Fruit fly (Drosophila melanogaster) whole organism, prepupa: ENCODE measurements around the gene ATPsynCF6.

ENCODE experiments used
- CG10631 ChIP-seq: fragments of 200-800 bp; sonication (Bioruptor generic); optimal IDR thresholded peaks from 2 replicates; lab custom pipeline; 2016; ENCODE audit warnings: missing biosample characterization, missing genetic modification characterization
- CG10669 ChIP-seq: fragments of 200-800 bp; sonication (Bioruptor generic); optimal IDR thresholded peaks from 3 replicates; lab custom pipeline; 2018; ENCODE audit warnings: missing biosample characterization, mild to moderate bottlenecking, missing genetic modification characterization, moderate library complexity
- CG11762 ChIP-seq: fragments of 200-800 bp; sonication (Bioruptor generic); optimal IDR thresholded peaks from 3 replicates; lab custom pipeline; 2016; ENCODE audit warnings: missing biosample characterization, missing genetic modification characterization; ENCODE audit not compliant: insufficient read depth
- CG11902 ChIP-seq: fragments of 200-800 bp; sonication (Bioruptor generic); optimal IDR thresholded peaks from 3 replicates; lab custom pipeline; 2016; ENCODE audit warnings: missing biosample characterization, missing genetic modification characterization
- CG15336 ChIP-seq: fragments of 200-800 bp; sonication (Bioruptor generic); IDR thresholded peaks from 2 replicates; pipeline ENCODE4 v1.3.6; 2022; ENCODE audit warnings: missing biosample characterization, missing genetic modification characterization
- CG1621 ChIP-seq: fragments of 200-800 bp; sonication (Bioruptor generic); optimal IDR thresholded peaks from 3 replicates; lab custom pipeline; 2018; ENCODE audit warnings: missing biosample characterization, mild to moderate bottlenecking, missing genetic modification characterization
- CG3032 ChIP-seq: fragments of 200-800 bp; optimal IDR thresholded peaks from 2 replicates; lab custom pipeline; 2019; ENCODE audit warnings: missing biosample characterization, mild to moderate bottlenecking, missing genetic modification characterization, moderate library complexity
- CG31627 ChIP-seq: fragments of 200-800 bp; sonication (Bioruptor generic); optimal IDR thresholded peaks from 3 replicates; lab custom pipeline; 2016; ENCODE audit warnings: missing biosample characterization, missing genetic modification characterization
- CG34406 ChIP-seq: fragments of 200-800 bp; sonication (Bioruptor generic); optimal IDR thresholded peaks from 3 replicates; lab custom pipeline; 2016; ENCODE audit warnings: missing biosample characterization, missing genetic modification characterization
- CG3919 ChIP-seq: fragments of 200-800 bp; sonication (Bioruptor generic); optimal IDR thresholded peaks from 3 replicates; lab custom pipeline; 2016; ENCODE audit warnings: missing biosample characterization, missing genetic modification characterization
- CG6163 ChIP-seq: fragments of 200-800 bp; sonication (Bioruptor generic); IDR thresholded peaks from 3 replicates; pipeline ENCODE4 v1.3.6; 2022; ENCODE audit warnings: missing biosample characterization, missing genetic modification characterization
- CG6276 ChIP-seq: fragments of 200-800 bp; sonication (Bioruptor generic); optimal IDR thresholded peaks from 2 replicates; lab custom pipeline; 2017; ENCODE audit warnings: missing biosample characterization, mild to moderate bottlenecking, missing genetic modification characterization
- CG6792 ChIP-seq: fragments of 200-800 bp; sonication (Bioruptor generic); optimal IDR thresholded peaks from 3 replicates; lab custom pipeline; 2016; ENCODE audit warnings: missing biosample characterization, missing genetic modification characterization
- CG6808 ChIP-seq: fragments of 200-800 bp; sonication (Bioruptor generic); optimal IDR thresholded peaks from 3 replicates; lab custom pipeline; 2017; ENCODE audit warnings: missing biosample characterization, missing genetic modification characterization, mild to moderate bottlenecking, moderate library complexity, missing genetic modification reagents
- CG6854 ChIP-seq: fragments of 200-800 bp; sonication (Bioruptor generic); optimal IDR thresholded peaks from 2 replicates; lab custom pipeline; 2017; ENCODE audit warnings: missing biosample characterization, mild to moderate bottlenecking, missing genetic modification characterization
- CG7368 ChIP-seq: fragments of 200-800 bp; sonication (Bioruptor generic); optimal IDR thresholded peaks from 3 replicates; lab custom pipeline; 2016; ENCODE audit warnings: missing biosample characterization, missing genetic modification characterization
- CG8119 ChIP-seq: fragments of 200-800 bp; sonication (Bioruptor generic); IDR thresholded peaks from 3 replicates; pipeline ENCODE4 v1.3.6; 2022; ENCODE audit warnings: missing biosample characterization, missing genetic modification characterization
- CG8319 ChIP-seq: fragments of 200-800 bp; sonication (Bioruptor generic); optimal IDR thresholded peaks from 3 replicates; lab custom pipeline; 2016; ENCODE audit warnings: missing biosample characterization, missing genetic modification characterization
- CG8632 ChIP-seq: fragments of 200-800 bp; sonication (Bioruptor generic); optimal IDR thresholded peaks from 3 replicates; lab custom pipeline; 2016; ENCODE audit warnings: missing biosample characterization, missing genetic modification characterization
- CG9139 ChIP-seq: fragments of 200-800 bp; sonication (Bioruptor generic); optimal IDR thresholded peaks from 3 replicates; lab custom pipeline; 2017; ENCODE audit warnings: missing biosample characterization, mild to moderate bottlenecking, missing genetic modification characterization
- Eip75B ChIP-seq: fragments of 200-800 bp; sonication (Bioruptor generic); optimal IDR thresholded peaks from 3 replicates; lab custom pipeline; 2016; ENCODE audit warnings: missing biosample characterization, missing genetic modification characterization
- Eip78C ChIP-seq: fragments of 200-800 bp; sonication (Bioruptor generic); peaks from one replicate; lab custom pipeline; 2016; ENCODE audit warnings: missing biosample characterization, missing genetic modification characterization
- Eip93F ChIP-seq: fragments of 200-800 bp; sonication (Bioruptor generic); optimal IDR thresholded peaks from 2 replicates; lab custom pipeline; 2016; ENCODE audit warnings: missing biosample characterization, mild to moderate bottlenecking, missing genetic modification characterization
- Ets21C ChIP-seq: fragments of 200-800 bp; sonication (Bioruptor generic); optimal IDR thresholded peaks from 3 replicates; lab custom pipeline; 2016; ENCODE audit warnings: missing biosample characterization, missing genetic modification characterization
- Hr39 ChIP-seq: fragments of 200-800 bp; sonication (Bioruptor generic); optimal IDR thresholded peaks from 2 replicates; lab custom pipeline; 2016; ENCODE audit warnings: missing biosample characterization, missing genetic modification characterization
- Hr4 ChIP-seq: fragments of 200-800 bp; sonication (Bioruptor generic); optimal IDR thresholded peaks from 3 replicates; lab custom pipeline; 2016; ENCODE audit warnings: missing biosample characterization, missing genetic modification characterization
- Lpt ChIP-seq: fragments of 200-800 bp; sonication (Bioruptor generic); optimal IDR thresholded peaks from 3 replicates; lab custom pipeline; 2016; ENCODE audit warnings: missing biosample characterization, missing genetic modification characterization
- OdsH ChIP-seq: fragments of 200-800 bp; sonication (Bioruptor generic); optimal IDR thresholded peaks from 3 replicates; lab custom pipeline; 2016; ENCODE audit warnings: missing biosample characterization, missing genetic modification characterization
- Smox ChIP-seq: fragments of 200-800 bp; sonication (Bioruptor generic); optimal IDR thresholded peaks from 3 replicates; lab custom pipeline; 2016; ENCODE audit warnings: missing biosample characterization, missing genetic modification characterization
- Sox102F ChIP-seq: fragments of 200-800 bp; sonication (Bioruptor generic); optimal IDR thresholded peaks from 2 replicates; lab custom pipeline; 2016; ENCODE audit warnings: missing biosample characterization, mild to moderate bottlenecking, missing genetic modification characterization
- Sox14 ChIP-seq: fragments of 200-800 bp; sonication (Bioruptor generic); optimal IDR thresholded peaks from 3 replicates; lab custom pipeline; 2016; ENCODE audit warnings: missing biosample characterization, missing genetic modification characterization
- Sox15 ChIP-seq: fragments of 200-800 bp; sonication (Bioruptor generic); optimal IDR thresholded peaks from 3 replicates; lab custom pipeline; 2016; ENCODE audit warnings: missing biosample characterization, missing genetic modification characterization
- dsx ChIP-seq: fragments of 200-800 bp; optimal IDR thresholded peaks from 3 replicates; lab custom pipeline; 2019; ENCODE audit warnings: missing biosample characterization, mild to moderate bottlenecking, missing genetic modification characterization, moderate library complexity; ENCODE audit not compliant: poor library complexity, severe bottlenecking
- eg ChIP-seq: fragments of 200-800 bp; sonication (Bioruptor generic); IDR thresholded peaks from 3 replicates; pipeline ENCODE4 v1.3.6; 2022; ENCODE audit warnings: missing biosample characterization, missing genetic modification characterization
- esn ChIP-seq: fragments of 200-800 bp; sonication (Bioruptor generic); optimal IDR thresholded peaks from 2 replicates; lab custom pipeline; 2016; ENCODE audit warnings: missing biosample characterization, mild to moderate bottlenecking, missing genetic modification characterization, moderate library complexity
- fd85E ChIP-seq: fragments of 200-800 bp; sonication (Bioruptor generic); optimal IDR thresholded peaks from 3 replicates; lab custom pipeline; 2016; ENCODE audit warnings: missing biosample characterization, missing genetic modification characterization
- fkh ChIP-seq: fragments of 200-800 bp; sonication (Bioruptor generic); optimal IDR thresholded peaks from 3 replicates; lab custom pipeline; 2017; ENCODE audit warnings: missing biosample characterization, mild to moderate bottlenecking, missing genetic modification characterization, moderate library complexity
- lz ChIP-seq: fragments of 200-800 bp; sonication (Bioruptor generic); optimal IDR thresholded peaks from 3 replicates; lab custom pipeline; 2016; ENCODE audit warnings: missing biosample characterization, missing genetic modification characterization
- net ChIP-seq: fragments of 200-800 bp; sonication (Bioruptor generic); optimal IDR thresholded peaks from 3 replicates; lab custom pipeline; 2016; ENCODE audit warnings: missing biosample characterization, missing genetic modification characterization
- pdm3 ChIP-seq: fragments of 200-800 bp; sonication (Bioruptor generic); optimal IDR thresholded peaks from 3 replicates; lab custom pipeline; 2016; ENCODE audit warnings: missing biosample characterization, missing genetic modification characterization
- salr ChIP-seq, 2 experiments: fragments of 200-800 bp; sonication (Bioruptor generic); optimal IDR thresholded peaks; 3 replicates each; lab custom pipeline; 2016 to 2018; ENCODE audit warnings: missing biosample characterization in 2 of 2, missing genetic modification characterization in 2 of 2, mild to moderate bottlenecking in 1 of 2
- spab ChIP-seq: fragments of 200-800 bp; sonication (Bioruptor generic); optimal IDR thresholded peaks from 2 replicates; lab custom pipeline; 2017; ENCODE audit warnings: missing biosample characterization, mild to moderate bottlenecking, missing genetic modification characterization, missing genetic modification reagents
- ss ChIP-seq, 2 experiments: fragments of 200-800 bp; sonication (Bioruptor generic); optimal IDR thresholded peaks; 2 replicates in 1 of 2; 3 replicates in 1 of 2; lab custom pipeline; 2017 to 2018; ENCODE audit warnings: mild to moderate bottlenecking in 2 of 2, missing biosample characterization in 2 of 2, missing genetic modification characterization in 2 of 2, moderate library complexity in 1 of 2
- svp ChIP-seq: fragments of 200-800 bp; sonication (Bioruptor generic); peaks from one replicate; lab custom pipeline; 2016; ENCODE audit warnings: missing biosample characterization, missing genetic modification characterization
- topi ChIP-seq: fragments of 200-800 bp; sonication (Bioruptor generic); optimal IDR thresholded peaks from 3 replicates; lab custom pipeline; 2016; ENCODE audit warnings: missing biosample characterization, missing genetic modification characterization
- vri ChIP-seq: fragments of 200-800 bp; sonication (Bioruptor generic); optimal IDR thresholded peaks from 3 replicates; lab custom pipeline; 2016; ENCODE audit warnings: missing biosample characterization, mild to moderate bottlenecking, missing genetic modification characterization

The ATPsynCF6 gene

dm6 chr3R:23333334-23334035 lies 22.4 kb downstream of the ATPsynCF6 start (continued):
- TF ChIP-seq Eip78C (GFP tag; lab: Kevin White, UChicago), result peak; percentile 86
- peak; percentile 14 for TF ChIP-seq CG10669 (GFP tag; lab: Kevin White, UChicago)
- peak; percentile 69 for TF ChIP-seq Smox
- peak; percentile 20 for TF ChIP-seq CG8319
- TF ChIP-seq CG3919 (GFP tag; lab: Kevin White, UChicago), result peak; percentile 46
- TF ChIP-seq spab (GFP tag; lab: Kevin White, UChicago), result no peak
- no peak for TF ChIP-seq CG11762 (GFP tag; lab: Kevin White, UChicago)
- peak; percentile 30 for TF ChIP-seq CG11902 (GFP tag; lab: Kevin White, UChicago)
- no peak for TF ChIP-seq CG7368 (GFP tag; lab: Kevin White, UChicago)
- peak; percentile 14; the same call in 1 of the 3 replicates for TF ChIP-seq CG8119 (GFP tag; lab: Robert Waterston, UW)
- no peak for TF ChIP-seq Eip93F
- TF ChIP-seq CG31627 (GFP tag; lab: Kevin White, UChicago), result peak; percentile 62
- peak; percentile 6 for TF ChIP-seq vri (GFP tag; lab: Kevin White, UChicago)
- 0 out of 3 replicates have a peak, but pooled peaks have one; percentile 32 for TF ChIP-seq CG6163

DNA sequence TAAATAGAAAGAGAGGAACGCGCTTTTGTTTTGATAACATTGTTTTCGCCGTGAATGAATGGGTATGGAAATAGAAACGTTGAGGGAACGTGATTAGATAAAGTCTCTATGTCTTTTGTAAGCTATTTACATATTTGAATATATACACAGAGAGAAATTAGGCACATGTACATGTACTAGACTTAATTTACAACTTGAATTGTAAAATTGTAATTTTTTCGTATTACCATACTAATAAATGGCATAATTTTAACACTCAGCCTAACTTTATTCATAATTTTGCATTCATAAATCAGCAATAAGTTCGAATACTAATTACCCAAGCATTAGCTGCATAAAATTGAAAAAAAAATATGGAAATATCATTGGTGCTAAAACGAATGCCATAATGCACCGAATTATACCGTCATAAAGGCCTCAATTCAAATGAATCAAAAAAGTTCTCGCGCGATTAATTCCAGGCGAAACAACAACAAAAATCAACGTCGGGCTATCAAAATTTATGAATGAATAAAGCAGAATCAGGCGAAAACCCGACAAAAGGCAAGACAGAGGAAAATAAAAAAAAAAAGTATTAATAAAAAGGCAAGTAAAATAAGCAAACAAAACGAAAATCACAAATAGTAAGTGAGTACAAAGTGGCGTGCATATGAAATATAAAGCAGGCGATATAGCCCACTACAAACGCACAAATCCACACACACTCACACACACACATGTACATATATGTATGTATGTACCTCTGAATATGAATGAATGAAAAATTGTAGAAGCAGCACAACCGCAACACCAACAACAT lies 23.1 kb downstream of the ATPsynCF6 start:
- TF ChIP-seq Sox15 (GFP tag; lab: Kevin White, UChicago), result no peak
- no peak for TF ChIP-seq CG11902 (GFP tag; lab: Kevin White, UChicago)
- TF ChIP-seq lz, result no peak
- no peak for TF ChIP-seq OdsH (GFP tag; lab: Kevin White, UChicago)
- TF ChIP-seq CG6854 (GFP tag; lab: Kevin White, UChicago), result no peak
- no peak for TF ChIP-seq CG8119 (GFP tag; lab: Robert Waterston, UW)
- TF ChIP-seq spab (GFP tag; lab: Kevin White, UChicago), result no peak
- TF ChIP-seq fkh, result no peak
- TF ChIP-seq CG9139, result no peak
- no peak for TF ChIP-seq CG11762 (GFP tag; lab: Kevin White, UChicago)
- no peak for TF ChIP-seq Ets21C (GFP tag; lab: Kevin White, UChicago)
- TF ChIP-seq salr (GFP tag; optimal IDR thresholded peaks at IDR 0.05; lab: Kevin White, UChicago), result no peak
- TF ChIP-seq Sox14 (GFP tag; lab: Kevin White, UChicago), result no peak
- TF ChIP-seq CG6276 (GFP tag; lab: Kevin White, UChicago), result no peak
- no peak for TF ChIP-seq CG6808
- no peak for TF ChIP-seq svp
- TF ChIP-seq ss (GFP tag; optimal IDR thresholded peaks at IDR 0.05; lab: Kevin White, UChicago), result peak; percentile 4 to 32
- TF ChIP-seq dsx, result peak; percentile 46
- peak; percentile 39 for TF ChIP-seq Eip78C (GFP tag; lab: Kevin White, UChicago)
- TF ChIP-seq Lpt, result no peak
- TF ChIP-seq Hr39, result peak; percentile 21
- TF ChIP-seq net (GFP tag; lab: Kevin White, UChicago), result no peak
- TF ChIP-seq CG3032, result peak; percentile 22
- 0 out of 2 replicates have a peak, but pooled peaks have one; percentile 12 for TF ChIP-seq CG15336 (GFP tag; lab: Robert Waterston, UW)
- no peak for TF ChIP-seq eg (GFP tag; lab: Robert Waterston, UW)
- no peak for TF ChIP-seq CG8632
- no peak for TF ChIP-seq Sox102F
- no peak for TF ChIP-seq CG34406 (GFP tag; lab: Kevin White, UChicago)
- TF ChIP-seq fd85E (GFP tag; lab: Kevin White, UChicago), result no peak
- no peak for TF ChIP-seq CG3919 (GFP tag; lab: Kevin White, UChicago)
- TF ChIP-seq Smox, result peak; percentile 2
- no peak for TF ChIP-seq pdm3 (GFP tag; lab: Kevin White, UChicago)
- TF ChIP-seq CG6792, result no peak
- TF ChIP-seq topi (GFP tag; lab: Kevin White, UChicago), result no peak
- TF ChIP-seq Hr4, result no peak
- no peak for TF ChIP-seq CG1621 (tag; lab: Kevin White, UChicago)
- peak; percentile 17 for TF ChIP-seq esn (GFP tag; lab: Kevin White, UChicago)
- TF ChIP-seq CG6163, result no peak; the same call in 2 of the 3 replicates
- TF ChIP-seq Eip93F, result no peak
- TF ChIP-seq CG10631 (GFP tag; lab: Kevin White, UChicago), result no peak
- no peak for TF ChIP-seq Eip75B (GFP tag; lab: Kevin White, UChicago)
